Worm (Caenorhabditis elegans): Measurements from ENCODE around the gene pho-11.
A peak's percentile ranks its signal among the peaks of the same experiment; 100 is the strongest.

pho-11 gene

ce11 chrII:9921622-9922269, 9.9 kb upstream of the pho-11 start, which contains the start of gene C05C10.2:
Gene C05C10.2, plus strand, starts transcription at chrII:9922219.
- no peak for TF ChIP-seq aly-2 (tag; optimal IDR thresholded peaks at IDR 0.05)
- no peak for TF ChIP-seq fos-1 (tag; optimal IDR thresholded peaks at IDR 0.05)
- TF ChIP-seq nhr-47 (tag; optimal IDR thresholded peaks at IDR 0.05): no peak
- no peak for TF ChIP-seq pag-3 (tag; optimal IDR thresholded peaks at IDR 0.05; ENCODE audit: borderline replicate concordance, insufficient read depth)
- no peak for TF ChIP-seq fkh-8 (tag; optimal IDR thresholded peaks at IDR 0.05)
- peak in 1 of 2 experiments; percentile 44 for TF ChIP-seq efl-1 (optimal IDR thresholded peaks at IDR 0.05)
- TF ChIP-seq efl-1 (GFP tag; optimal IDR thresholded peaks at IDR 0.05 in 1 of 2): peak in 1 of 2 experiments; percentile 27
- TF ChIP-seq swsn-7 (tag; optimal IDR thresholded peaks at IDR 0.05): no peak
- peak; percentile 28 for TF ChIP-seq blmp-1 (tag; optimal IDR thresholded peaks at IDR 0.05)
- TF ChIP-seq lin-35 (GFP tag; optimal IDR thresholded peaks at IDR 0.05): peak in 1 of 2 experiments; percentile 11
- TF ChIP-seq nhr-28 (tag; optimal IDR thresholded peaks at IDR 0.05): no peak
- TF ChIP-seq lin-15B (tag; optimal IDR thresholded peaks at IDR 0.05): no peak
- no peak for TF ChIP-seq unc-30 (tag; optimal IDR thresholded peaks at IDR 0.05)
- TF ChIP-seq mep-1 (tag; optimal IDR thresholded peaks at IDR 0.05): peak; percentile 5
- no peak for TF ChIP-seq nhr-71 (tag; optimal IDR thresholded peaks at IDR 0.05)
- TF ChIP-seq sptf-1 (tag; optimal IDR thresholded peaks at IDR 0.05): no peak
- TF ChIP-seq lsy-2 (tag; optimal IDR thresholded peaks at IDR 0.05): no peak

ce11 chrII:9928470-9928869, 3.2 kb upstream of the pho-11 start:
- TF ChIP-seq C34B4.2 (tag; optimal IDR thresholded peaks at IDR 0.05): no peak

ce11 chrII:9931012-9931411, 637 bp upstream of the pho-11 start:
- TF ChIP-seq lin-15B (tag; optimal IDR thresholded peaks at IDR 0.05) (peak; percentile 48), alr-1 (tag; optimal IDR thresholded peaks at IDR 0.05; ENCODE audit: borderline replicate concordance) (no peak), swsn-7 (tag; optimal IDR thresholded peaks at IDR 0.05) (peak; percentile 44), sup-37 (GFP tag; optimal IDR thresholded peaks at IDR 0.05) (no peak), mef-2 (tag; optimal IDR thresholded peaks at IDR 0.05) (no peak), fkh-10 (GFP tag; optimal IDR thresholded peaks at IDR 0.05) (no peak), snpc-4 (tag; optimal IDR thresholded peaks at IDR 0.05) (no peak), jun-1 (tag; optimal IDR thresholded peaks at IDR 0.05) (peak; percentile 18), dpl-1 (GFP tag; optimal IDR thresholded peaks at IDR 0.05) (peak; percentile 25 to 45 (median 37)), blmp-1 (tag; optimal IDR thresholded peaks at IDR 0.05) (no peak), sptf-1 (tag; optimal IDR thresholded peaks at IDR 0.05) (no peak), nhr-84 (tag; optimal IDR thresholded peaks at IDR 0.05) (no peak), lin-39 (tag; optimal IDR thresholded peaks at IDR 0.05) (no peak), ceh-90 (tag; optimal IDR thresholded peaks at IDR 0.05) (peak; percentile 68), ztf-11 (tag; optimal IDR thresholded peaks at IDR 0.05) (peak in 1 of 2 experiments; percentile 65), lsy-2 (tag; optimal IDR thresholded peaks at IDR 0.05) (peak; percentile 24 to 57), pax-3 (tag; optimal IDR thresholded peaks at IDR 0.05) (peak; percentile 41), irx-1 (tag; optimal IDR thresholded peaks at IDR 0.05) (peak; percentile 39), nhr-11 (tag; optimal IDR thresholded peaks at IDR 0.05) (peak; percentile 23), xbp-1 (tag; optimal IDR thresholded peaks at IDR 0.05) (peak; percentile 36), hlh-17 (GFP tag; optimal IDR thresholded peaks at IDR 0.05; ENCODE audit: borderline replicate concordance) (no peak), lin-13 (GFP tag; optimal IDR thresholded peaks at IDR 0.05) (peak; percentile 18), fkh-8 (tag; optimal IDR thresholded peaks at IDR 0.05) (peak; percentile 57), nhr-85 (tag) (peak; percentile 63), ceh-63 (GFP tag; optimal IDR thresholded peaks at IDR 0.05) (no peak), ztf-4 (tag; optimal IDR thresholded peaks at IDR 0.05) (no peak), ceh-88 (GFP tag; IDR thresholded peaks at IDR 0.05) (no peak; the same call in 1 of the 2 replicates), nhr-20 (tag; optimal IDR thresholded peaks at IDR 0.05) (peak; percentile 46), mdl-1 (tag; optimal IDR thresholded peaks at IDR 0.05) (peak in 1 of 2 experiments; percentile 1), lin-35 (GFP tag; optimal IDR thresholded peaks at IDR 0.05) (peak; percentile 33 to 41), elt-3 (tag; optimal IDR thresholded peaks at IDR 0.05) (no peak), zag-1 (tag; optimal IDR thresholded peaks at IDR 0.05) (no peak), ces-1 (GFP tag; optimal IDR thresholded peaks at IDR 0.05) (no peak), unc-98 (GFP tag; IDR thresholded peaks at IDR 0.05) (peak; percentile 55; the same call in 1 of the 2 replicates), unc-86 (tag; optimal IDR thresholded peaks at IDR 0.05) (peak; percentile 51), tbx-2 (tag; optimal IDR thresholded peaks at IDR 0.05) (peak; percentile 68), mep-1 (tag; optimal IDR thresholded peaks at IDR 0.05) (no peak), efl-1 (optimal IDR thresholded peaks at IDR 0.05) (peak; percentile 60 to 70), efl-1 (GFP tag; optimal IDR thresholded peaks at IDR 0.05 in 1 of 2) (peak; percentile 39 to 95)

Data from whole organism, L1 larva.